Fruit fly (Drosophila melanogaster): ENCODE data around the gene CG31954.
A peak's percentile ranks its signal among the peaks of the same experiment; 100 is the strongest.

CG31954 gene

DNA sequence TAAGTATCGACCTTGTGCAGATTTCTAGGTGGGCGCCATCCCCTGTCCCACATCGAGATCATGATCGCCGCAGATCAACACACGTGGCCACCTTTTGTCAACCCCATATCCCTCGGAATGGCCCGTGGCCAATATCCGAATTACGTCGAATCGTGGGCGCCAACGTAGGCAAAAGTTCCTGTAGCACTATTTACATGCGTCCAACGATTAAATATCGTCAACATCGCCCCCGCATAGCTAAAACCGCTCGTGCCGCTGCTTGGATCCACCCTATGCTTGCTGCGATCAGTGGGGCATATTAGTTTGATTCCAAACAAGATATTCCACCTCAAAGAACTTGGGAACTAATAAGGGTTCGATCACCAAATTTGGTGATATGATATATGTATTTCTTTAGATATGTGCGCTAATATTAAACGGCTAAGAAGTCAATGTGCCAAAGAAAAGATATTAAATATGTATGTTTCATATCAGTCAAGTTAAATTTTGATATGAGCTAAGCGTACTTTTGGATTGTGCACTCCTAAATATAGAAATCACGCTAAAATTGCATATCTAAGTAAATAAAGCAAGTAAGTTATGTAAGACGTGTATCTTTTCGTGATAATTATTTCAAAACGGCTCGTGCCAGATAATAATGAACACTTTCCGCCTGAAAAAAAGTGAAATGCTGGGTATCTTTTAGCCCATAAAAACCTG lies 32.7 kb downstream of the CG31954 start (continued):
- TF ChIP-seq CG6854 (GFP tag; optimal IDR thresholded peaks at IDR 0.05) (no peak), fd59A (GFP tag; optimal IDR thresholded peaks at IDR 0.05) (no peak), CG4318 (GFP tag; optimal IDR thresholded peaks at IDR 0.05) (peak; percentile 29), Sox15 (GFP tag; optimal IDR thresholded peaks at IDR 0.05) (no peak), Sox102F (GFP tag; optimal IDR thresholded peaks at IDR 0.05) (no peak), CG34406 (GFP tag; optimal IDR thresholded peaks at IDR 0.05) (no peak), CG6792 (GFP tag; optimal IDR thresholded peaks at IDR 0.05) (no peak), Hr4 (GFP tag; optimal IDR thresholded peaks at IDR 0.05) (peak; percentile 61), pdm3 (GFP tag; optimal IDR thresholded peaks at IDR 0.05) (peak; percentile 14), lz (GFP tag; optimal IDR thresholded peaks at IDR 0.05) (peak; percentile 6), CG8632 (GFP tag; optimal IDR thresholded peaks at IDR 0.05) (no peak), CG6808 (GFP tag; optimal IDR thresholded peaks at IDR 0.05) (no peak), CG10631 (GFP tag; optimal IDR thresholded peaks at IDR 0.05) (peak; percentile 3), Lpt (GFP tag; optimal IDR thresholded peaks at IDR 0.05) (no peak), OdsH (GFP tag; optimal IDR thresholded peaks at IDR 0.05) (peak; percentile 40), ss (GFP tag; optimal IDR thresholded peaks at IDR 0.05) (no peak), fkh (GFP tag; optimal IDR thresholded peaks at IDR 0.05) (peak; percentile 41), CG11902 (GFP tag; optimal IDR thresholded peaks at IDR 0.05) (no peak)

DNA sequence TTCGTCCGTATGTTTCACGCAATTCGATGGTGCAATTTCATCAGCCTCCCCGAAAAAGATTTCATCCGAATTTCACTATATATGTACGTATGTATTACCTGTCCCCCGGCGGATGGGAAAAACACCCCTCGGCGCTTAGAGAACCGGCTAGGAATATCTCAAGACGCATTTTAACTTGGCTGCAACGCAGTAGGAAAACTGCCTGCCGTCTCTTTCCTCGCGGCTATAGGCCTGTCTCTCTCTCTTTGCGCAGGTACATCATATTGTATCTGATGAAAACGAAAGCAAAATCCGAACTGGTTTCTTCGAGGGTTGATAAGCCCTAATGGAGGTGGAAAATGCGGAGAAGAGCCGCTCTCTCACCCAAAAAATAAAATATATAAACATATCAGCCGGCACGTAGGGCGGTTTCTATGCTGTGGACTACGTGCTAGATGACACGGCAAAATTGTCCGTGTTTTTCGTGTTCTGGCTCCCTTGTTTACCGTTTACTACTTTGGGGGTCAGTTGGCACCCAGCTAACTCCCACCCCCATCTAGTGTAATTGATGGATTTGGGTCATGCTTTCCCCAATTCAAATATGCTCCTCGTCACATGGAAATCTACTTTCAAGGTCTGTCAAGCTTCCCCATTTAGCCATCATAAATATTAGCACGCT lies 33.4 kb downstream of the CG31954 start:
- no peak for TF ChIP-seq CG16779 (tag; optimal IDR thresholded peaks at IDR 0.05)
- TF ChIP-seq Ets96B (tag; optimal IDR thresholded peaks at IDR 0.05), result no peak
- TF ChIP-seq acj6 (GFP tag; optimal IDR thresholded peaks at IDR 0.05), result no peak
- TF ChIP-seq Hr38 (GFP tag; optimal IDR thresholded peaks at IDR 0.05), result no peak
- TF ChIP-seq Eip93F (GFP tag; optimal IDR thresholded peaks at IDR 0.05), result no peak
- TF ChIP-seq Blimp-1 (GFP tag; optimal IDR thresholded peaks at IDR 0.05), result peak; percentile 70
- TF ChIP-seq esn (GFP tag; optimal IDR thresholded peaks at IDR 0.05), result no peak
- TF ChIP-seq Met (GFP tag; optimal IDR thresholded peaks at IDR 0.05), result no peak
- TF ChIP-seq fd85E (GFP tag; optimal IDR thresholded peaks at IDR 0.05), result no peak
- no peak for TF ChIP-seq fkh (GFP tag; optimal IDR thresholded peaks at IDR 0.05)
- TF ChIP-seq Eip78C (GFP tag), result peak; percentile 27
- no peak for TF ChIP-seq CG4318 (GFP tag; optimal IDR thresholded peaks at IDR 0.05)
- no peak for TF ChIP-seq Lpt (GFP tag; optimal IDR thresholded peaks at IDR 0.05)
- TF ChIP-seq lz (GFP tag; optimal IDR thresholded peaks at IDR 0.05), result no peak
- TF ChIP-seq Gug (GFP tag; IDR thresholded peaks at IDR 0.05), result no peak
- TF ChIP-seq CG32006 (GFP tag; optimal IDR thresholded peaks at IDR 0.05), result no peak
- TF ChIP-seq CG3919 (GFP tag; optimal IDR thresholded peaks at IDR 0.05), result no peak

DNA sequence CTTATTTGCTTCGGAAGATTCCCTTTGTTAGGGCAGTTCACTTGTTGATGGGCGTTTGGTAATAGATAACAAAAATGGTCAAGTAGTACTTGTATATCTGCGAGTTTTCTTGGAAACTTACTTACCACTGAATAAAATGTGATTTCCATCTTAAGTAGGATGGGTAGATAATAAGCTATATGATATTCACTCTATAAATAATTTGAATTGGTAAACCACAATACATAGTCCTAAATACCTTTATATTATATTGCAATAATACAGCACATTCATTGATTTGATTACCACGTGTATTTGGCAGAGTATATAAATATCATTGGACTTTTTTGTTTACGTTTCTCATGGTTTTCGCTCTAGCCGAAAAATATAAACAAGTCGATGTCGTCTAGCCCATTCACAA lies 34.0 kb downstream of the CG31954 start:
- TF ChIP-seq CG6163 (GFP tag; IDR thresholded peaks at IDR 0.05) (no peak), CG15336 (GFP tag; IDR thresholded peaks at IDR 0.05) (0 out of 2 replicates have a peak, but pooled peaks have one; percentile 26), CG16779 (tag; optimal IDR thresholded peaks at IDR 0.05) (no peak), Blimp-1 (GFP tag; optimal IDR thresholded peaks at IDR 0.05) (no peak), Eip93F (GFP tag; optimal IDR thresholded peaks at IDR 0.05) (no peak), CG8632 (GFP tag; optimal IDR thresholded peaks at IDR 0.05) (no peak), Eip78C (GFP tag) (peak; percentile 68), net (GFP tag; optimal IDR thresholded peaks at IDR 0.05) (no peak), fkh (GFP tag; optimal IDR thresholded peaks at IDR 0.05) (peak; percentile 49), esn (GFP tag; optimal IDR thresholded peaks at IDR 0.05) (no peak), CG6276 (GFP tag; optimal IDR thresholded peaks at IDR 0.05) (no peak)

Measured in whole organism, prepupa.